Worm (Caenorhabditis elegans) whole organism, L4/young adult: ENCODE data around the gene ift-74.

Source experiments
- W03F9.2 ChIP-seq: fragments of 150-350 bp; optimal IDR thresholded peaks from 2 replicates; lab custom pipeline; 2014; ENCODE audit warnings: missing biosample characterization, missing genetic modification characterization
- dao-5 ChIP-seq: sonication (generic microtip); optimal IDR thresholded peaks from 2 replicates; lab custom pipeline; 2016; ENCODE audit warnings: missing genotype, missing genetic modification characterization, moderate library complexity, missing compliant biosample characterization
- him-1 ChIP-seq: sonication (generic microtip); optimal IDR thresholded peaks from 2 replicates; lab custom pipeline; 2016; ENCODE audit warnings: missing genotype, missing genetic modification reagents, missing genetic modification characterization, missing compliant biosample characterization

DNA sequence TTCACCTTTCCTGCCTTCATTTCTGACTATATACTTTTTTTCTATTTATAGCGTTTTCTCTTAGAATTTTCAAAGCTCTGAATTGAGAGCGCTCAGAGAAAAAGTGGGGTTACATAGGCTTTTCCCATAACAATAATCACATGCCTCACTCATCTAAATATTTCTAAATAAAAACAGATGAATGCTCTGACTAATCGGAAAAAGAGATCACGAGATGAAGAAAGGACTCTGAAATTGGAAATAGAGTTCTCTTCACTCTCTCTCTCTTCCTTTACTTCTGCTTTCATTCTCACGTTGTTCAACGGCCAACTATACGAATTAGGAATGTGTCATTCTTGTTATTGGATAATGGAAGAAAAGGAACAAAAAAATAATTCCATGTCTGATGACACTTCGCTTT, 9.3 kb downstream of the ift-74 start:
- TF ChIP-seq W03F9.2 (tag; lab: Kevin White, UChicago) (no peak), dao-5 (tag; lab: Kevin White, UChicago) (no peak), him-1 (no peak)
